Fruit fly (Drosophila melanogaster) whole organism, embryonic: ENCODE results near the gene Chd1.

Experiments
- Adf1 ChIP-seq: fragments of 200-800 bp; sonication (Bioruptor generic); IDR thresholded peaks from 2 replicates; pipeline ENCODE4 v1.3.6; 2022; ENCODE audit warnings: missing biosample characterization, missing genetic modification characterization
- C15 ChIP-seq: fragments of 200-800 bp; sonication (Bioruptor generic); IDR thresholded peaks from 3 replicates; pipeline ENCODE4 v1.3.6; 2022; ENCODE audit warnings: missing biosample characterization, missing genetic modification characterization
- CG11085 ChIP-seq: fragments of 200-800 bp; sonication (Bioruptor generic); IDR thresholded peaks from 2 replicates; pipeline ENCODE4 v1.3.6; 2022; ENCODE audit warnings: missing biosample characterization, missing genetic modification characterization
- CG12071 ChIP-seq: fragments of 200-800 bp; sonication (Bioruptor generic); optimal IDR thresholded peaks from 3 replicates; lab custom pipeline; 2018; ENCODE audit warnings: missing biosample characterization, mild to moderate bottlenecking, missing genetic modification characterization
- CG1233 ChIP-seq: fragments of 200-800 bp; sonication (Bioruptor generic); optimal IDR thresholded peaks from 4 replicates; lab custom pipeline; 2018; ENCODE audit warnings: missing biosample characterization, mild to moderate bottlenecking, missing genetic modification characterization
- CG14050 ChIP-seq: fragments of 200-800 bp; sonication (Bioruptor generic); IDR thresholded peaks from 3 replicates; pipeline ENCODE4 v1.3.6; 2022; ENCODE audit warnings: missing biosample characterization, missing genetic modification characterization
- CG14667 ChIP-seq: fragments of 200-800 bp; sonication (Bioruptor generic); IDR thresholded peaks from 2 replicates; pipeline ENCODE4 v1.3.6; 2022; ENCODE audit warnings: missing biosample characterization, missing genetic modification characterization
- CG15269 ChIP-seq: fragments of 200-800 bp; sonication (Bioruptor generic); optimal IDR thresholded peaks from 2 replicates; lab custom pipeline; 2018; ENCODE audit warnings: missing biosample characterization, mild to moderate bottlenecking, missing genetic modification characterization, moderate library complexity
- CG1602 ChIP-seq: fragments of 200-800 bp; sonication (Bioruptor generic); optimal IDR thresholded peaks from 3 replicates; lab custom pipeline; 2016; ENCODE audit warnings: missing biosample characterization, missing genetic modification characterization
- CG16813 ChIP-seq: fragments of 200-800 bp; sonication (Bioruptor generic); IDR thresholded peaks from 3 replicates; pipeline ENCODE4 v1.3.6; 2022; ENCODE audit warnings: missing biosample characterization, missing genetic modification characterization; ENCODE audit not compliant: partially characterized antibody
- CG16815 ChIP-seq: fragments of 200-800 bp; sonication (Bioruptor generic); optimal IDR thresholded peaks from 3 replicates; lab custom pipeline; 2017; ENCODE audit warnings: missing biosample characterization, mild to moderate bottlenecking, missing genetic modification characterization
- CG18764 ChIP-seq: fragments of 200-800 bp; sonication (Bioruptor generic); optimal IDR thresholded peaks from 3 replicates; lab custom pipeline; 2016; ENCODE audit warnings: missing biosample characterization, missing genetic modification characterization
- CG31365 ChIP-seq: fragments of 200-800 bp; sonication (Bioruptor generic); optimal IDR thresholded peaks from 2 replicates; lab custom pipeline; 2018; ENCODE audit warnings: missing biosample characterization, mild to moderate bottlenecking, missing genetic modification characterization
- CG3163 ChIP-seq: fragments of 200-800 bp; sonication (Bioruptor generic); optimal IDR thresholded peaks from 3 replicates; lab custom pipeline; 2016; ENCODE audit warnings: missing biosample characterization, missing genetic modification characterization
- CG32767 ChIP-seq: fragments of 200-800 bp; sonication (Bioruptor generic); IDR thresholded peaks from 2 replicates; pipeline ENCODE4 v1.3.6; 2022; ENCODE audit warnings: missing biosample characterization, missing genetic modification characterization
- CG33557 ChIP-seq: fragments of 200-800 bp; sonication (Bioruptor generic); optimal IDR thresholded peaks from 2 replicates; lab custom pipeline; 2019; ENCODE audit warnings: missing biosample characterization, mild to moderate bottlenecking, missing genetic modification characterization, moderate library complexity
- CG3726 ChIP-seq: fragments of 200-800 bp; sonication (Bioruptor generic); IDR thresholded peaks from 3 replicates; pipeline ENCODE4, ENCODE4 v1.3.6; 2022; ENCODE audit warnings: missing biosample characterization, missing genetic modification characterization
- CG4707 ChIP-seq: fragments of 200-800 bp; sonication (Bioruptor generic); optimal IDR thresholded peaks from 2 replicates; lab custom pipeline; 2018; ENCODE audit warnings: missing biosample characterization, mild to moderate bottlenecking, missing genetic modification characterization, moderate library complexity
- CG4854 ChIP-seq: fragments of 200-800 bp; sonication (Bioruptor generic); optimal IDR thresholded peaks from 2 replicates; lab custom pipeline; 2016; ENCODE audit warnings: missing biosample characterization, missing genetic modification characterization, inconsistent platforms
- CG6689 ChIP-seq: fragments of 200-800 bp; sonication (Bioruptor generic); IDR thresholded peaks from 2 replicates; pipeline ENCODE4 v1.3.6; 2022; ENCODE audit warnings: missing biosample characterization, missing genetic modification characterization
- Dip2 ChIP-seq: fragments of 200-800 bp; sonication (Bioruptor generic); IDR thresholded peaks from 2 replicates; pipeline ENCODE4 v1.3.6; 2022; ENCODE audit warnings: missing biosample characterization, missing genetic modification characterization
- HHEX ChIP-seq: fragments of 200-800 bp; sonication (Bioruptor generic); optimal IDR thresholded peaks from 3 replicates; lab custom pipeline; 2017; ENCODE audit warnings: missing biosample characterization, mild to moderate bottlenecking, missing genetic modification characterization, missing genetic modification reagents
- HLHmδ ChIP-seq: fragments of 200-800 bp; sonication (Bioruptor generic); optimal IDR thresholded peaks from 2 replicates; lab custom pipeline; 2018; ENCODE audit warnings: missing biosample characterization, mild to moderate bottlenecking, missing genetic modification characterization, moderate library complexity
- NC2α ChIP-seq: fragments of 200-800 bp; sonication (Bioruptor generic); optimal IDR thresholded peaks from 2 replicates; lab custom pipeline; 2016; ENCODE audit warnings: missing biosample characterization, missing genetic modification characterization
- Nf-YA ChIP-seq: fragments of 200-800 bp; sonication (Bioruptor generic); IDR thresholded peaks from 2 replicates; pipeline ENCODE4 v1.3.6; 2022; ENCODE audit warnings: missing biosample characterization, missing genetic modification characterization
- Optix ChIP-seq: fragments of 200-800 bp; sonication (Bioruptor generic); IDR thresholded peaks from 3 replicates; pipeline ENCODE4 v1.3.6; 2022; ENCODE audit warnings: missing biosample characterization, missing genetic modification characterization
- Rfx ChIP-seq: fragments of 200-800 bp; sonication (Bioruptor generic); IDR thresholded peaks from 2 replicates; pipeline ENCODE4 v1.3.6; 2022; ENCODE audit warnings: missing biosample characterization, missing genetic modification characterization
- Side ChIP-seq: fragments of 200-800 bp; sonication (Bioruptor generic); optimal IDR thresholded peaks from 2 replicates; lab custom pipeline; 2016; ENCODE audit warnings: missing biosample characterization, missing genetic modification characterization
- Sox102F ChIP-seq: fragments of 200-800 bp; sonication (Bioruptor generic); optimal IDR thresholded peaks from 2 replicates; lab custom pipeline; 2018; ENCODE audit warnings: missing biosample characterization, mild to moderate bottlenecking, missing genetic modification characterization, moderate library complexity
- Ssrp ChIP-seq: fragments of 200-800 bp; sonication (Bioruptor generic); optimal IDR thresholded peaks from 2 replicates; lab custom pipeline; 2018; ENCODE audit warnings: missing biosample characterization, mild to moderate bottlenecking, missing genetic modification characterization, moderate library complexity
- Trl ChIP-seq, 3 experiments: fragments of >200 bp in 2 of 3; fragments of 200-800 bp in 1 of 3; sonication (Bioruptor generic) in 1 of 3; optimal IDR thresholded peaks; 2 replicates in 1 of 3; 3 replicates in 2 of 3; lab custom pipeline; 2016 to 2017; ENCODE audit warnings: missing biosample characterization in 1 of 3, missing genetic modification characterization in 1 of 3
- Xrp1 ChIP-seq: fragments of 200-800 bp; sonication (Bioruptor generic); IDR thresholded peaks from 2 replicates; pipeline ENCODE4 v1.3.6; 2022; ENCODE audit warnings: missing biosample characterization, missing genetic modification characterization
- al ChIP-seq: fragments of 200-800 bp; sonication (Bioruptor generic); IDR thresholded peaks from 2 replicates; pipeline ENCODE4 v1.3.6; 2022; ENCODE audit warnings: missing biosample characterization, missing genetic modification characterization
- btn ChIP-seq: fragments of 200-800 bp; sonication (Bioruptor generic); optimal IDR thresholded peaks from 2 replicates; lab custom pipeline; 2016; ENCODE audit warnings: missing biosample characterization, missing genetic modification characterization
- crp ChIP-seq, 2 experiments: fragments of 200-800 bp; sonication (Bioruptor generic); optimal IDR thresholded peaks; 2 replicates in 1 of 2; 3 replicates in 1 of 2; lab custom pipeline; 2017; ENCODE audit warnings: missing biosample characterization in 2 of 2, missing genetic modification characterization in 2 of 2, mild to moderate bottlenecking in 1 of 2, moderate library complexity in 1 of 2
- cwo ChIP-seq: fragments of 200-800 bp; sonication (Bioruptor generic); optimal IDR thresholded peaks from 3 replicates; lab custom pipeline; 2017; ENCODE audit warnings: missing biosample characterization, missing genetic modification characterization, mild to moderate bottlenecking, moderate library complexity, missing genetic modification reagents
- esg ChIP-seq: fragments of 200-800 bp; sonication (Bioruptor generic); conservative IDR thresholded peaks from 2 replicates; pipeline ENCODE4 v1.3.6; 2022; ENCODE audit warnings: missing biosample characterization, missing genetic modification characterization
- fru ChIP-seq: fragments of >200 bp; optimal IDR thresholded peaks from 2 replicates; lab custom pipeline; 2017
- gcm2 ChIP-seq: fragments of 200-800 bp; sonication (Bioruptor generic); optimal IDR thresholded peaks from 2 replicates; lab custom pipeline; 2016; ENCODE audit warnings: missing biosample characterization, missing genetic modification characterization
- gem ChIP-seq: fragments of 200-800 bp; sonication (Bioruptor generic); optimal IDR thresholded peaks from 2 replicates; lab custom pipeline; 2019; ENCODE audit warnings: missing biosample characterization, mild to moderate bottlenecking, missing genetic modification characterization, moderate library complexity
- gfzf ChIP-seq: fragments of 200-800 bp; sonication (Bioruptor generic); optimal IDR thresholded peaks from 2 replicates; lab custom pipeline; 2016; ENCODE audit warnings: missing biosample characterization, mild to moderate bottlenecking, missing genetic modification characterization, moderate library complexity
- her ChIP-seq: fragments of 200-800 bp; sonication (Bioruptor generic); optimal IDR thresholded peaks from 2 replicates; lab custom pipeline; 2016; ENCODE audit warnings: missing biosample characterization, missing genetic modification characterization
- pb ChIP-seq: fragments of 200-800 bp; sonication (Bioruptor generic); optimal IDR thresholded peaks from 3 replicates; lab custom pipeline; 2016; ENCODE audit warnings: missing biosample characterization, missing genetic modification characterization
- prd ChIP-seq, 3 experiments: fragments of >200 bp in 2 of 3; fragments of 200-800 bp in 1 of 3; sonication (Bioruptor generic) in 1 of 3; optimal IDR thresholded peaks in 2 of 3; IDR thresholded peaks in 1 of 3; 2 replicates in 2 of 3; 3 replicates in 1 of 3; pipeline versions ENCODE4 v1.3.6 to Lab custom; 2017 to 2022; ENCODE audit warnings: missing biosample characterization in 1 of 3, missing genetic modification characterization in 1 of 3
- repo ChIP-seq: fragments of 200-800 bp; sonication (Bioruptor generic); optimal IDR thresholded peaks from 2 replicates; lab custom pipeline; 2016; ENCODE audit warnings: missing biosample characterization, missing genetic modification characterization
- slp2 ChIP-seq: fragments of 200-800 bp; sonication (Bioruptor generic); optimal IDR thresholded peaks from 2 replicates; lab custom pipeline; 2016; ENCODE audit warnings: missing biosample characterization, missing genetic modification characterization
- stwl ChIP-seq: fragments of 200-800 bp; sonication (Bioruptor generic); optimal IDR thresholded peaks from 3 replicates; lab custom pipeline; 2018; ENCODE audit warnings: missing biosample characterization, mild to moderate bottlenecking, missing genetic modification characterization, moderate library complexity
- toy ChIP-seq: fragments of 200-800 bp; sonication (Bioruptor generic); IDR thresholded peaks from 2 replicates; pipeline ENCODE4 v1.3.6; 2022; ENCODE audit warnings: missing biosample characterization, missing genetic modification characterization
- tx ChIP-seq: fragments of 200-800 bp; sonication (Bioruptor generic); optimal IDR thresholded peaks from 2 replicates; lab custom pipeline; 2016; ENCODE audit warnings: missing biosample characterization, missing genetic modification characterization
- wek ChIP-seq: fragments of 200-800 bp; sonication (Bioruptor generic); optimal IDR thresholded peaks from 3 replicates; lab custom pipeline; 2018; ENCODE audit warnings: missing biosample characterization, mild to moderate bottlenecking, missing genetic modification characterization, moderate library complexity
- z ChIP-seq: fragments of 200-800 bp; sonication (Bioruptor generic); IDR thresholded peaks from 3 replicates; pipeline ENCODE4 v1.3.6; 2022; ENCODE audit warnings: missing biosample characterization, missing genetic modification characterization

Chd1 gene

dm6 chr2L:2992664-2993174, 5.2 kb upstream of the Chd1 start, which contains the start of the genes okr and CG3558:
TSS of gene okr (minus strand) at chr2L:2992759.
TSS of gene CG3558 (plus strand) at chr2L:2992870.
- no peak for TF ChIP-seq z (GFP tag; lab: Robert Waterston, UW)
- no peak for TF ChIP-seq HLHmδ (GFP tag; lab: Kevin White, UChicago)
- TF ChIP-seq Dip2 (GFP tag; lab: Robert Waterston, UW), result no peak
- TF ChIP-seq C15, result no peak
- TF ChIP-seq CG1602 (GFP tag; lab: Kevin White, UChicago), result no peak
- no peak for TF ChIP-seq gem (tag; lab: Kevin White, UChicago)
- no peak for TF ChIP-seq al
- no peak for TF ChIP-seq Trl (optimal IDR thresholded peaks at IDR 0.05; lab: Kevin White, UChicago)
- no peak for TF ChIP-seq Trl (GFP tag; optimal IDR thresholded peaks at IDR 0.05; lab: Kevin White, UChicago)
- TF ChIP-seq esg, result no peak
- TF ChIP-seq CG3163 (GFP tag; lab: Kevin White, UChicago), result no peak
- TF ChIP-seq crp (GFP tag; optimal IDR thresholded peaks at IDR 0.05; lab: Kevin White, UChicago), result peak; percentile 70 to 95
- TF ChIP-seq Ssrp (tag; lab: Kevin White, UChicago), result no peak
- no peak for TF ChIP-seq cwo (GFP tag; lab: Kevin White, UChicago)
- TF ChIP-seq CG3726 (GFP tag; lab: Robert Waterston, UW), result no peak
- TF ChIP-seq CG14667 (GFP tag; lab: Robert Waterston, UW), result no peak
- no peak for TF ChIP-seq CG1233
- no peak for TF ChIP-seq tx (GFP tag; lab: Kevin White, UChicago)
- no peak for TF ChIP-seq CG31365 (tag; lab: Kevin White, UChicago)
- no peak for TF ChIP-seq HHEX (GFP tag; lab: Kevin White, UChicago)
- no peak for TF ChIP-seq CG16815 (GFP tag; lab: Kevin White, UChicago)
- TF ChIP-seq Sox102F (GFP tag; lab: Kevin White, UChicago), result no peak
- no peak for TF ChIP-seq gcm2
- TF ChIP-seq gfzf, result peak; percentile 57
- no peak for TF ChIP-seq Adf1 (GFP tag; lab: Robert Waterston, UW)
- TF ChIP-seq NC2α (GFP tag; lab: Kevin White, UChicago), result no peak
- no peak for TF ChIP-seq wek (GFP tag; lab: Kevin White, UChicago)
- TF ChIP-seq CG6689 (GFP tag; lab: Robert Waterston, UW), result no peak
- TF ChIP-seq CG12071 (GFP tag; lab: Kevin White, UChicago), result no peak
- no peak for TF ChIP-seq CG11085 (GFP tag; lab: Robert Waterston, UW)
- no peak for TF ChIP-seq Side
- TF ChIP-seq stwl (tag; lab: Kevin White, UChicago), result peak; percentile 74
- TF ChIP-seq CG32767 (GFP tag; lab: Robert Waterston, UW), result no peak
- no peak for TF ChIP-seq CG15269 (tag; lab: Kevin White, UChicago)
- no peak for TF ChIP-seq CG33557 (GFP tag; lab: Kevin White, UChicago)
- no peak for TF ChIP-seq repo
- TF ChIP-seq CG16813, result peak; percentile 84
- TF ChIP-seq CG18764, result no peak
- no peak for TF ChIP-seq CG4854 (GFP tag; lab: Kevin White, UChicago)
- no peak for TF ChIP-seq her (GFP tag; lab: Kevin White, UChicago)
- TF ChIP-seq fru (lab: Kevin White, UChicago), result no peak
- TF ChIP-seq CG14050 (GFP tag; lab: Robert Waterston, UW), result no peak
- no peak for TF ChIP-seq prd (optimal IDR thresholded peaks at IDR 0.05; lab: Kevin White, UChicago)
- no peak for TF ChIP-seq prd (GFP tag; IDR thresholded peaks at IDR 0.05; lab: Robert Waterston, UW)
- no peak for TF ChIP-seq btn (GFP tag; lab: Kevin White, UChicago)
- no peak for TF ChIP-seq Xrp1
- no peak for TF ChIP-seq Rfx (GFP tag; lab: Robert Waterston, UW)
- TF ChIP-seq toy, result no peak
- no peak for TF ChIP-seq Nf-YA (GFP tag; lab: Robert Waterston, UW)
- TF ChIP-seq Optix (GFP tag; lab: Robert Waterston, UW), result no peak
- no peak for TF ChIP-seq slp2 (GFP tag; lab: Kevin White, UChicago)
- peak; percentile 10 for TF ChIP-seq CG4707 (GFP tag; lab: Kevin White, UChicago)
- no peak for TF ChIP-seq pb
